Fruit fly (Drosophila melanogaster) whole organism, embryonic: ENCODE results near the gene CG13392.
A peak's percentile ranks its signal among the peaks of the same experiment; 100 is the strongest.

Experiments
- B-H1 ChIP-seq: fragments of 200-800 bp; sonication (Bioruptor generic); IDR thresholded peaks from 3 replicates; pipeline ENCODE4 v1.3.6; 2022; ENCODE audit warnings: missing biosample characterization, missing genetic modification characterization
- Bteb2 ChIP-seq: fragments of 200-800 bp; sonication (Bioruptor generic); optimal IDR thresholded peaks from 2 replicates; lab custom pipeline; 2016; ENCODE audit warnings: missing biosample characterization, missing genetic modification characterization
- CG11093 ChIP-seq: fragments of 200-800 bp; sonication (Bioruptor generic); IDR thresholded peaks from 3 replicates; pipeline ENCODE4 v1.3.6; 2022; ENCODE audit warnings: missing biosample characterization, missing genetic modification characterization
- CG11723 ChIP-seq: fragments of 200-800 bp; sonication (Bioruptor generic); optimal IDR thresholded peaks from 2 replicates; lab custom pipeline; 2017; ENCODE audit warnings: missing biosample characterization, mild to moderate bottlenecking, missing genetic modification characterization
- CG12236 ChIP-seq: fragments of 200-800 bp; sonication (Bioruptor generic); optimal IDR thresholded peaks from 2 replicates; lab custom pipeline; 2016; ENCODE audit warnings: missing biosample characterization, missing genetic modification characterization
- CG12659 ChIP-seq: fragments of 200-800 bp; sonication (Bioruptor generic); optimal IDR thresholded peaks from 3 replicates; lab custom pipeline; 2017; ENCODE audit warnings: mild to moderate bottlenecking, missing biosample characterization, missing genetic modification reagents, missing genetic modification characterization
- CG1603 ChIP-seq: fragments of 200-800 bp; sonication (Bioruptor generic); optimal IDR thresholded peaks from 2 replicates; lab custom pipeline; 2019; ENCODE audit warnings: missing biosample characterization, mild to moderate bottlenecking, missing genetic modification characterization, moderate library complexity
- CG17328 ChIP-seq: fragments of 200-800 bp; sonication (Bioruptor generic); IDR thresholded peaks from 2 replicates; pipeline ENCODE4 v1.3.6; 2022; ENCODE audit warnings: missing biosample characterization, missing genetic modification characterization
- CG17361 ChIP-seq: fragments of 200-800 bp; sonication (Bioruptor generic); IDR thresholded peaks from 3 replicates; pipeline ENCODE4 v1.3.6; 2022; ENCODE audit warnings: missing biosample characterization, missing genetic modification characterization
- CG30403 ChIP-seq: fragments of 200-800 bp; sonication (Bioruptor generic); optimal IDR thresholded peaks from 3 replicates; lab custom pipeline; 2016; ENCODE audit warnings: missing biosample characterization, missing genetic modification characterization
- CG3163 ChIP-seq: fragments of 200-800 bp; sonication (Bioruptor generic); optimal IDR thresholded peaks from 3 replicates; lab custom pipeline; 2016; ENCODE audit warnings: missing biosample characterization, missing genetic modification characterization
- CG4282 ChIP-seq: fragments of 200-800 bp; sonication (Bioruptor generic); optimal IDR thresholded peaks from 2 replicates; lab custom pipeline; 2016; ENCODE audit warnings: missing biosample characterization, missing genetic modification characterization
- CG4820 ChIP-seq: fragments of 200-800 bp; sonication (Bioruptor generic); optimal IDR thresholded peaks from 3 replicates; lab custom pipeline; 2016; ENCODE audit warnings: missing biosample characterization, missing genetic modification characterization
- CG5180 ChIP-seq: fragments of 200-800 bp; sonication (Bioruptor generic); optimal IDR thresholded peaks from 3 replicates; lab custom pipeline; 2017; ENCODE audit warnings: missing biosample characterization, missing genetic modification characterization, mild to moderate bottlenecking, moderate library complexity, missing genetic modification reagents
- CG5245 ChIP-seq: fragments of 200-800 bp; sonication (Bioruptor generic); optimal IDR thresholded peaks from 3 replicates; lab custom pipeline; 2016; ENCODE audit warnings: missing biosample characterization, missing genetic modification characterization
- CG7928 ChIP-seq: fragments of 200-800 bp; sonication (Bioruptor generic); optimal IDR thresholded peaks from 2 replicates; lab custom pipeline; 2017; ENCODE audit warnings: missing biosample characterization, mild to moderate bottlenecking, missing genetic modification characterization
- CkIIα-i1 ChIP-seq: fragments of 200-800 bp; sonication (Bioruptor generic); IDR thresholded peaks from 2 replicates; pipeline ENCODE4 v1.3.6; 2022; ENCODE audit warnings: missing biosample characterization, missing genetic modification characterization
- CrebB ChIP-seq: fragments of 200-800 bp; sonication (Bioruptor generic); optimal IDR thresholded peaks from 3 replicates; lab custom pipeline; 2018; ENCODE audit warnings: missing biosample characterization, mild to moderate bottlenecking, missing genetic modification characterization
- Dek ChIP-seq: fragments of 200-800 bp; sonication (Bioruptor generic); optimal IDR thresholded peaks from 3 replicates; lab custom pipeline; 2019; ENCODE audit warnings: missing biosample characterization, mild to moderate bottlenecking, missing genetic modification characterization, moderate library complexity
- Dfd ChIP-seq, 2 experiments: fragments of >200 bp; optimal IDR thresholded peaks; 2 replicates each; lab custom pipeline; 2017; ENCODE audit warnings: missing biosample characterization in 2 of 2, missing genetic modification characterization in 2 of 2
- Fer3 ChIP-seq: fragments of 200-800 bp; sonication (Bioruptor generic); optimal IDR thresholded peaks from 2 replicates; lab custom pipeline; 2018; ENCODE audit warnings: missing biosample characterization, mild to moderate bottlenecking, missing genetic modification characterization, moderate library complexity
- Mad ChIP-seq: fragments of 200-800 bp; sonication (Bioruptor generic); optimal IDR thresholded peaks from 2 replicates; lab custom pipeline; 2016; ENCODE audit warnings: missing biosample characterization, missing genetic modification characterization
- Oaz ChIP-seq: fragments of 200-800 bp; sonication (Bioruptor generic); IDR thresholded peaks from 2 replicates; pipeline ENCODE4 v1.3.6; 2022; ENCODE audit warnings: missing biosample characterization, missing genetic modification characterization
- Sin3A ChIP-seq: fragments of >200 bp; optimal IDR thresholded peaks from 2 replicates; lab custom pipeline; 2018
- Xbp1 ChIP-seq: fragments of 200-800 bp; sonication (Bioruptor generic); optimal IDR thresholded peaks from 3 replicates; lab custom pipeline; 2016; ENCODE audit warnings: missing biosample characterization, mild to moderate bottlenecking, missing genetic modification characterization
- abd-A ChIP-seq: fragments of 200-800 bp; sonication (Bioruptor generic); optimal IDR thresholded peaks from 3 replicates; lab custom pipeline; 2019; ENCODE audit warnings: missing biosample characterization, mild to moderate bottlenecking, missing genetic modification characterization, moderate library complexity
- ap ChIP-seq: fragments of 200-800 bp; sonication (Bioruptor generic); IDR thresholded peaks from 2 replicates; pipeline ENCODE4 v1.3.6; 2022; ENCODE audit warnings: missing biosample characterization, missing genetic modification characterization
- bbx ChIP-seq: fragments of 200-800 bp; sonication (Bioruptor generic); IDR thresholded peaks from 2 replicates; pipeline ENCODE4 v1.3.6; 2022; ENCODE audit warnings: missing biosample characterization, missing genetic modification characterization; ENCODE audit not compliant: partially characterized antibody
- bowl ChIP-seq: fragments of 200-800 bp; sonication (Bioruptor generic); IDR thresholded peaks from 2 replicates; pipeline ENCODE4 v1.3.6; 2022; ENCODE audit warnings: missing biosample characterization, missing genetic modification characterization
- crp ChIP-seq, 2 experiments: fragments of 200-800 bp; sonication (Bioruptor generic); optimal IDR thresholded peaks; 2 replicates in 1 of 2; 3 replicates in 1 of 2; lab custom pipeline; 2017; ENCODE audit warnings: missing biosample characterization in 2 of 2, missing genetic modification characterization in 2 of 2, mild to moderate bottlenecking in 1 of 2, moderate library complexity in 1 of 2
- dm ChIP-seq: fragments of 200-800 bp; sonication (Bioruptor generic); optimal IDR thresholded peaks from 3 replicates; lab custom pipeline; 2016; ENCODE audit warnings: missing biosample characterization, missing genetic modification characterization
- eve ChIP-seq, 2 experiments: fragments of >200 bp; optimal IDR thresholded peaks; 2 replicates each; lab custom pipeline; 2017; ENCODE audit warnings: missing biosample characterization in 2 of 2, missing genetic modification characterization in 2 of 2
- fru ChIP-seq: fragments of >200 bp; optimal IDR thresholded peaks from 2 replicates; lab custom pipeline; 2017
- gcm ChIP-seq: fragments of 200-800 bp; sonication (Bioruptor generic); optimal IDR thresholded peaks from 2 replicates; lab custom pipeline; 2019; ENCODE audit warnings: missing biosample characterization, mild to moderate bottlenecking, missing genetic modification characterization, moderate library complexity
- insv ChIP-seq, 2 experiments: fragments of 200-800 bp; sonication (Bioruptor generic); optimal IDR thresholded peaks; 3 replicates each; lab custom pipeline; 2016 to 2018; ENCODE audit warnings: missing biosample characterization in 2 of 2, missing genetic modification characterization in 2 of 2
- kah ChIP-seq: fragments of 200-800 bp; sonication (Bioruptor generic); optimal IDR thresholded peaks from 2 replicates; lab custom pipeline; 2018; ENCODE audit warnings: missing biosample characterization, mild to moderate bottlenecking, missing genetic modification characterization
- lola ChIP-seq, 3 experiments: fragments of >200 bp in 2 of 3; fragments of 200-800 bp in 1 of 3; sonication (Bioruptor generic) in 1 of 3; optimal IDR thresholded peaks; 2 replicates each; lab custom pipeline; 2017 to 2019; ENCODE audit warnings: missing biosample characterization in 3 of 3, missing genetic modification characterization in 3 of 3, mild to moderate bottlenecking in 1 of 3, moderate library complexity in 1 of 3
- oc ChIP-seq: fragments of 200-800 bp; sonication (Bioruptor generic); optimal IDR thresholded peaks from 2 replicates; lab custom pipeline; 2018; ENCODE audit warnings: missing biosample characterization, mild to moderate bottlenecking, missing genetic modification characterization, moderate library complexity
- odd ChIP-seq: fragments of 200-800 bp; sonication (Bioruptor generic); optimal IDR thresholded peaks from 2 replicates; lab custom pipeline; 2017; ENCODE audit warnings: missing biosample characterization, mild to moderate bottlenecking, missing genetic modification characterization
- phol ChIP-seq: fragments of 200-800 bp; sonication (Bioruptor generic); optimal IDR thresholded peaks from 3 replicates; lab custom pipeline; 2018; ENCODE audit warnings: missing biosample characterization, mild to moderate bottlenecking, missing genetic modification characterization, moderate library complexity
- pita ChIP-seq: fragments of 200-800 bp; sonication (Bioruptor generic); optimal IDR thresholded peaks from 2 replicates; lab custom pipeline; 2017; ENCODE audit warnings: missing biosample characterization, mild to moderate bottlenecking, missing genetic modification characterization
- pzg ChIP-seq: fragments of 200-800 bp; sonication (Bioruptor generic); optimal IDR thresholded peaks from 3 replicates; lab custom pipeline; 2018; ENCODE audit warnings: missing biosample characterization, mild to moderate bottlenecking, missing genetic modification characterization, moderate library complexity
- run ChIP-seq: fragments of 200-800 bp; sonication (Bioruptor generic); optimal IDR thresholded peaks from 3 replicates; lab custom pipeline; 2018; ENCODE audit warnings: missing biosample characterization, mild to moderate bottlenecking, missing genetic modification characterization
- shn ChIP-seq: fragments of 200-800 bp; sonication (Bioruptor generic); optimal IDR thresholded peaks from 3 replicates; lab custom pipeline; 2016; ENCODE audit warnings: missing biosample characterization, missing genetic modification characterization
- slp2 ChIP-seq: fragments of 200-800 bp; sonication (Bioruptor generic); optimal IDR thresholded peaks from 2 replicates; lab custom pipeline; 2016; ENCODE audit warnings: missing biosample characterization, missing genetic modification characterization
- stwl ChIP-seq: fragments of 200-800 bp; sonication (Bioruptor generic); optimal IDR thresholded peaks from 3 replicates; lab custom pipeline; 2018; ENCODE audit warnings: missing biosample characterization, mild to moderate bottlenecking, missing genetic modification characterization, moderate library complexity
- tgo ChIP-seq: fragments of 200-800 bp; sonication (Bioruptor generic); IDR thresholded peaks from 3 replicates; pipeline ENCODE4 v1.3.6; 2022; ENCODE audit warnings: missing biosample characterization, missing genetic modification characterization
- tna ChIP-seq: fragments of 200-800 bp; sonication (Bioruptor generic); IDR thresholded peaks from 2 replicates; pipeline ENCODE4 v1.3.6; 2022; ENCODE audit warnings: missing biosample characterization, missing genetic modification characterization; ENCODE audit not compliant: partially characterized antibody
- vvl ChIP-seq: fragments of 200-800 bp; sonication (Bioruptor generic); IDR thresholded peaks from 2 replicates; pipeline ENCODE4 v1.3.6; 2022; ENCODE audit warnings: missing biosample characterization, missing genetic modification characterization

CG13392 gene

DNA sequence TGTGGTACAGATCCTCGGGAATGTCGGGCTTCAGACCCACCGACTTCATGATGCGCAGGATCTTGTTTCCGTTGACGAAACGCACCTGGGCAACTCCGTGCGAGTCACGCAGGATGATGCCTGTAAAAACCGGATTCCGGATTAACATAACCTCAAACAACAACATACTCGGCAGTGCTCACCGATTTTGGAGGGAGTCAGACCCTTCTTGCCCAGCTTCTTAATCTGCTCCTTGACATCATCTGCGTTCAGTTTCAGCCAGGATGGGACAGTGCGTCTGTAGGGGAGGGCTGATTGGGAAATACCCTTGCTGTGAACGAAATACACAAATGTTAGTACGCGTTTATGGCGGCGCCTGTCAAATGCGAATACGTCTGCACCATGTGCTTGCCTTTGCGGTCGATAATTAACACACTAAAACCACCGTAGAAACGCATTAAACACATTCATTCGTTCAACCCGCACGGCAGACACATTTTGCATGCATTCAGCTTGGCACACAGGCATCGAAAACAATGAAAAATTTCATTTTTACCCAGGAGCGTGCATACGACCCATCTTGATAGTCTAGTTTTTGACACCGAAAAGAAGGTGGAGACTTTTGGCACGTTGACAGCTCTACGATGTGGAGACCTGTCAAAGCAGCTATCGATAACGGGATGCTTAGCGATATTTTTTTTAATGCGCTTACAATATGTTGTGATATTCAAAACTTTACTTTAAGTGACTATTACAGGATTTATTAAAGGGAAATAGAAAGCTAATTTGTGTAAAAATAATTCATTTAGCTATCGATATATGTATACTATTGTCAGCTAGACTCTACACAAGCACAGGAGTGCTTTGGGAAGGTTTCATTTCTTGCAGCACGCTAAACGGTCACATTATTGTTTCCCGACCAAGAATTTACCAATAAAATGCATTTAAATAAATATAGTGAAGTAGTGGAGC, 18.3 kb downstream of the CG13392 start, which contains the start of the genes RpS13 and CSN8 (continued):
- TF ChIP-seq tgo (no peak), pita (GFP tag; lab: Kevin White, UChicago) (no peak), kah (no peak), CG12659 (GFP tag; lab: Kevin White, UChicago) (peak; percentile 75), bbx (GFP tag; lab: Robert Waterston, UW) (peak; percentile 91), CkIIα-i1 (no peak), CG11093 (GFP tag; lab: Robert Waterston, UW) (no peak), phol (tag; lab: Kevin White, UChicago) (peak; percentile 70), CG12236 (GFP tag; lab: Kevin White, UChicago) (no peak), CG1603 (tag; lab: Kevin White, UChicago) (peak; percentile 62), Oaz (GFP tag; lab: Robert Waterston, UW) (no peak), lola (GFP tag; optimal IDR thresholded peaks at IDR 0.05; lab: Kevin White, UChicago) (peak in 1 of 3 experiments; percentile 6), CrebB (tag; lab: Kevin White, UChicago) (no peak), eve (GFP tag; optimal IDR thresholded peaks at IDR 0.05; lab: Kevin White, UChicago) (peak in 1 of 2 experiments; percentile 69), B-H1 (GFP tag; lab: Robert Waterston, UW) (no peak), CG17328 (GFP tag; lab: Robert Waterston, UW) (no peak), Dek (tag; lab: Kevin White, UChicago) (no peak), crp (GFP tag; optimal IDR thresholded peaks at IDR 0.05; lab: Kevin White, UChicago) (no peak), oc (tag; lab: Kevin White, UChicago) (no peak), insv (GFP tag; optimal IDR thresholded peaks at IDR 0.05; lab: Kevin White, UChicago) (peak in 1 of 2 experiments; percentile 40), CG4282 (GFP tag; lab: Kevin White, UChicago) (no peak), CG5180 (GFP tag; lab: Kevin White, UChicago) (no peak), run (tag; lab: Kevin White, UChicago) (no peak), Sin3A (lab: Kevin White, UChicago) (peak; percentile 93), Dfd (GFP tag; optimal IDR thresholded peaks at IDR 0.05; lab: Kevin White, UChicago) (no peak), abd-A (tag; lab: Kevin White, UChicago) (peak; percentile 35), vvl (GFP tag; lab: Robert Waterston, UW) (peak; percentile 13; the same call in 1 of the 2 replicates), gcm (GFP tag; lab: Kevin White, UChicago) (peak; percentile 3), ap (GFP tag; lab: Robert Waterston, UW) (no peak), CG5245 (no peak), CG17361 (no peak), bowl (GFP tag; lab: Robert Waterston, UW) (no peak), tna (GFP tag; lab: Robert Waterston, UW) (peak; percentile 78), fru (lab: Kevin White, UChicago) (no peak), stwl (tag; lab: Kevin White, UChicago) (peak; percentile 85), slp2 (no peak), CG11723 (no peak), shn (no peak), pzg (GFP tag; lab: Kevin White, UChicago) (peak; percentile 90), odd (no peak), Bteb2 (GFP tag; lab: Kevin White, UChicago) (no peak), Fer3 (tag; lab: Kevin White, UChicago) (no peak), CG3163 (GFP tag; lab: Kevin White, UChicago) (no peak), Xbp1 (GFP tag; lab: Kevin White, UChicago) (no peak), Mad (GFP tag; lab: Kevin White, UChicago) (no peak), CG30403 (no peak), CG7928 (GFP tag; lab: Kevin White, UChicago) (no peak), CG4820 (GFP tag; lab: Kevin White, UChicago) (no peak), dm (GFP tag; lab: Kevin White, UChicago) (peak; percentile 92)
